Worm (Caenorhabditis elegans) whole organism, mixed stage, embryonic: ENCODE measurements around the gene cpar-1.

ENCODE experiments used
- ceh-83 ChIP-seq: fragments of 200-800 bp; sonication (Bioruptor generic); optimal IDR thresholded peaks from 2 replicates; lab custom pipeline; 2018; ENCODE audit warnings: mild to moderate bottlenecking, missing genetic modification characterization, missing compliant biosample characterization
- nhr-2 ChIP-seq: fragments of 150-350 bp; optimal IDR thresholded peaks from 2 replicates; lab custom pipeline; 2014; ENCODE audit warnings: missing biosample characterization, missing genetic modification characterization
- nhr-237 ChIP-seq: fragments of 150-350 bp; optimal IDR thresholded peaks from 2 replicates; lab custom pipeline; 2014; ENCODE audit warnings: missing biosample characterization, missing genetic modification characterization
- nhr-28 ChIP-seq: fragments of 150-350 bp; optimal IDR thresholded peaks from 2 replicates; lab custom pipeline; 2014; ENCODE audit warnings: missing biosample characterization, missing genetic modification characterization
- pha-4 ChIP-seq: fragments of 150-350 bp; optimal IDR thresholded peaks from 2 replicates; lab custom pipeline; 2018; ENCODE audit warnings: missing biosample characterization, missing genetic modification reagents, missing genetic modification characterization
- unc-62 ChIP-seq: fragments of 150-350 bp; optimal IDR thresholded peaks from 2 replicates; lab custom pipeline; 2014; ENCODE audit warnings: missing biosample characterization, missing genetic modification reagents, missing genetic modification characterization

DNA sequence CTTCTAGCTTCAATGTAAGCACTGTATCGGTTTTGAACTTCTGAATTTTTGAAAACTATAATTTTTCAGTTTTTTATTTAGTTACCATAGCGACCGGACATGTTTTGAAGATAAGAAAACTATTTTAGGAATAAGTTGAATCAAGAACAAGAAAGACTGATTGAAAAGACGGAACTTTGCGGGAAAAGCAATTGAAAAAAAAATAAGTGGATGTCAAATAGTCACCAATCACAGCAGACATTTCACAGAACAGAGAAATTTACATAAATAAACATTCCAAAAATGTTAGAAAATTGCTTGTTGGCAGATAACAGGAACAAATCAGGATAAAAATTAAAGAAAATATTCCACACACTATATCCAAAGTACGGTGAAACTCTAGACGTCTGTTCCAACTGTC, 16.0 kb downstream of the cpar-1 start, which contains the start of gene F54C8.6:
- TF ChIP-seq pha-4 (tag; lab: Kevin White, UChicago), result no peak
- TF ChIP-seq nhr-237 (tag; lab: Kevin White, UChicago), result no peak
- no peak for TF ChIP-seq unc-62 (GFP tag; lab: Kevin White, UChicago)
- no peak for TF ChIP-seq nhr-28 (tag; lab: Kevin White, UChicago)
- no peak for TF ChIP-seq ceh-83 (GFP tag; lab: Kevin White, UChicago)
- TF ChIP-seq nhr-2 (tag; lab: Kevin White, UChicago), result no peak
